Worm (Caenorhabditis elegans): Measurements from ENCODE around the gene hal-3.

hal-3 gene

ce11 chrII:9586734-9587209 lies 30.2 kb downstream of the hal-3 start, which contains the start of gene ugt-58:
Gene ugt-58 (minus strand): TSS chrII:9586784.
- TF ChIP-seq ztf-29 (GFP tag; IDR thresholded peaks at IDR 0.05), result no peak
- TF ChIP-seq med-1 (GFP tag; optimal IDR thresholded peaks at IDR 0.05; ENCODE audit: insufficient read depth), result no peak
- no peak for TF ChIP-seq cog-1 (tag; optimal IDR thresholded peaks at IDR 0.05)
- TF ChIP-seq tab-1 (GFP tag; IDR thresholded peaks at IDR 0.05), result no peak
- no peak for TF ChIP-seq flt-1 (GFP tag; IDR thresholded peaks at IDR 0.05)
- no peak for TF ChIP-seq ref-1 (GFP tag; conservative IDR thresholded peaks at IDR 0.05)
- no peak for TF ChIP-seq klf-2 (GFP tag; conservative IDR thresholded peaks at IDR 0.05)
- no peak for TF ChIP-seq T22C8.4 (GFP tag; IDR thresholded peaks at IDR 0.05)
- no peak for TF ChIP-seq ztf-23 (GFP tag; IDR thresholded peaks at IDR 0.05)

DNA sequence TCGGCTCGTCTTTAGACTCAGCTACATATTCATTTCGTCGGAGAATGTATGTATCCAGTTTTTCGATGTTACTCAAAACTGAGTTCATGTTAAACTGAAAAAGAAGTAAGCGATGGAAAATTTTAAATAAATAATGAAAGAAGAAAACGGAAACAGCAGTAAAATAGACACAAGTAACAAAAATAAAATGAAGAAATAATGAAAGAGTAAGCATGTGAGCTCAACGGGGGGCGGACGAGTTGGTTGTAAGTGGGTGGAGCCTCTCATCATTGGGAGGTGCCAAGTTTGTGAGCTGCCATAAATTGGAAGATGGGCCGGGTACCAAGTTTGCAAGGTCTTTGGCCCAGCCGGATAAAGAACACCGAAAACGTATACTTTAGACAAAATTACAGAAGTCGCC lies 33.5 kb downstream of the hal-3 start, which contains the start of gene wee-1.1:
Gene wee-1.1 (minus strand): TSS at position 101 of the 400 bp plus-strand sequence.
- no peak for TF ChIP-seq med-1 (GFP tag; optimal IDR thresholded peaks at IDR 0.05; ENCODE audit: insufficient read depth)
- no peak for TF ChIP-seq flt-1 (GFP tag; IDR thresholded peaks at IDR 0.05)
- no peak for TF ChIP-seq T22C8.4 (GFP tag; IDR thresholded peaks at IDR 0.05)
- TF ChIP-seq cog-1 (tag; optimal IDR thresholded peaks at IDR 0.05), result no peak
- TF ChIP-seq ztf-23 (GFP tag; IDR thresholded peaks at IDR 0.05), result no peak
- TF ChIP-seq tab-1 (GFP tag; IDR thresholded peaks at IDR 0.05), result no peak
- TF ChIP-seq klf-2 (GFP tag; conservative IDR thresholded peaks at IDR 0.05), result no peak
- no peak for TF ChIP-seq ref-1 (GFP tag; conservative IDR thresholded peaks at IDR 0.05)
- no peak for TF ChIP-seq ztf-29 (GFP tag; IDR thresholded peaks at IDR 0.05)

ce11 chrII:9577630-9578029 lies 39.3 kb downstream of the hal-3 start:
- no peak for TF ChIP-seq ref-1 (GFP tag; conservative IDR thresholded peaks at IDR 0.05)
- TF ChIP-seq klf-2 (GFP tag; conservative IDR thresholded peaks at IDR 0.05), result no peak

ce11 chrII:9576707-9577106 lies 40.2 kb downstream of the hal-3 start:
- no peak for TF ChIP-seq med-1 (GFP tag; optimal IDR thresholded peaks at IDR 0.05; ENCODE audit: insufficient read depth)
- TF ChIP-seq ztf-23 (GFP tag; IDR thresholded peaks at IDR 0.05), result no peak
- no peak for TF ChIP-seq tab-1 (GFP tag; IDR thresholded peaks at IDR 0.05)
- no peak for TF ChIP-seq klf-2 (GFP tag; conservative IDR thresholded peaks at IDR 0.05)
- no peak for TF ChIP-seq ztf-29 (GFP tag; IDR thresholded peaks at IDR 0.05)
- no peak for TF ChIP-seq ref-1 (GFP tag; conservative IDR thresholded peaks at IDR 0.05)
- no peak for TF ChIP-seq flt-1 (GFP tag; IDR thresholded peaks at IDR 0.05)
- no peak for TF ChIP-seq T22C8.4 (GFP tag; IDR thresholded peaks at IDR 0.05)
- no peak for TF ChIP-seq cog-1 (tag; optimal IDR thresholded peaks at IDR 0.05)

ce11 chrII:9575670-9576069 lies 41.3 kb downstream of the hal-3 start, which contains the start of gene exc-7:
Gene exc-7 (plus strand): TSS chrII:9575970.
- TF ChIP-seq ref-1 (GFP tag; conservative IDR thresholded peaks at IDR 0.05) (no peak), cog-1 (tag; optimal IDR thresholded peaks at IDR 0.05) (no peak), flt-1 (GFP tag; IDR thresholded peaks at IDR 0.05) (no peak), ztf-29 (GFP tag; IDR thresholded peaks at IDR 0.05) (no peak), tab-1 (GFP tag; IDR thresholded peaks at IDR 0.05) (no peak), klf-2 (GFP tag; conservative IDR thresholded peaks at IDR 0.05) (no peak), ztf-23 (GFP tag; IDR thresholded peaks at IDR 0.05) (no peak), med-1 (GFP tag; optimal IDR thresholded peaks at IDR 0.05; ENCODE audit: insufficient read depth) (no peak), T22C8.4 (GFP tag; IDR thresholded peaks at IDR 0.05) (no peak)

- TF ChIP-seq flt-1 (GFP tag; IDR thresholded peaks at IDR 0.05) (no peak), tab-1 (GFP tag; IDR thresholded peaks at IDR 0.05) (no peak), cog-1 (tag; optimal IDR thresholded peaks at IDR 0.05) (no peak), med-1 (GFP tag; optimal IDR thresholded peaks at IDR 0.05; ENCODE audit: insufficient read depth) (no peak), klf-2 (GFP tag; conservative IDR thresholded peaks at IDR 0.05) (no peak), ref-1 (GFP tag; conservative IDR thresholded peaks at IDR 0.05) (no peak), T22C8.4 (GFP tag; IDR thresholded peaks at IDR 0.05) (no peak), ztf-23 (GFP tag; IDR thresholded peaks at IDR 0.05) (no peak), ztf-29 (GFP tag; IDR thresholded peaks at IDR 0.05) (no peak)
Measured at ce11 chrII:9574406-9574805, 42.5 kb downstream of the hal-3 start.

ce11 chrII:9573412-9573811 lies 43.5 kb downstream of the hal-3 start:
- no peak for TF ChIP-seq tab-1 (GFP tag; IDR thresholded peaks at IDR 0.05)
- TF ChIP-seq klf-2 (GFP tag; conservative IDR thresholded peaks at IDR 0.05), result no peak
- no peak for TF ChIP-seq ref-1 (GFP tag; conservative IDR thresholded peaks at IDR 0.05)
- no peak for TF ChIP-seq med-1 (GFP tag; optimal IDR thresholded peaks at IDR 0.05; ENCODE audit: insufficient read depth)
- TF ChIP-seq cog-1 (tag; optimal IDR thresholded peaks at IDR 0.05), result no peak
- no peak for TF ChIP-seq ztf-23 (GFP tag; IDR thresholded peaks at IDR 0.05)
- no peak for TF ChIP-seq flt-1 (GFP tag; IDR thresholded peaks at IDR 0.05)

ce11 chrII:9566045-9566444 lies 50.9 kb downstream of the hal-3 start:
- TF ChIP-seq flt-1 (GFP tag; IDR thresholded peaks at IDR 0.05) (peak; percentile 97), T22C8.4 (GFP tag; IDR thresholded peaks at IDR 0.05) (peak; percentile 89), klf-2 (GFP tag; conservative IDR thresholded peaks at IDR 0.05) (peak; percentile 83), tab-1 (GFP tag; IDR thresholded peaks at IDR 0.05) (peak; percentile 97), med-1 (GFP tag; optimal IDR thresholded peaks at IDR 0.05; ENCODE audit: insufficient read depth) (peak; percentile 47), ztf-23 (GFP tag; IDR thresholded peaks at IDR 0.05) (peak; percentile 92), cog-1 (tag; optimal IDR thresholded peaks at IDR 0.05) (peak; percentile 61), ztf-29 (GFP tag; IDR thresholded peaks at IDR 0.05) (peak; percentile 83), ref-1 (GFP tag; conservative IDR thresholded peaks at IDR 0.05) (peak; percentile 93)
